Worm (Caenorhabditis elegans) whole organism, early embryonic: Measurements from ENCODE around the gene nspc-13.

Source experiments
- B0310.2 ChIP-seq: sonication (generic microtip); optimal IDR thresholded peaks from 2 replicates; lab custom pipeline; 2016; ENCODE audit warnings: mild to moderate bottlenecking, missing genetic modification characterization, missing compliant biosample characterization
- F13C5.2 ChIP-seq: sonication (generic microtip); optimal IDR thresholded peaks from 2 replicates; lab custom pipeline; 2017; ENCODE audit warnings: mild to moderate bottlenecking, missing genetic modification characterization, inconsistent platforms, missing compliant biosample characterization
- aly-1 ChIP-seq: sonication (generic microtip); optimal IDR thresholded peaks from 2 replicates; lab custom pipeline; 2016; ENCODE audit warnings: missing genetic modification characterization, missing compliant biosample characterization
- ama-1 ChIP-seq: fragments of 150-350 bp; optimal IDR thresholded peaks from 2 replicates; lab custom pipeline; 2014
- ceh-13 ChIP-seq: fragments of 200-800 bp; sonication (Bioruptor generic); optimal IDR thresholded peaks from 2 replicates; lab custom pipeline; 2018; ENCODE audit warnings: mild to moderate bottlenecking, missing genetic modification characterization, missing compliant biosample characterization
- ceh-36 ChIP-seq: sonication (generic microtip); optimal IDR thresholded peaks from 2 replicates; lab custom pipeline; 2016; ENCODE audit warnings: missing genetic modification characterization, inconsistent platforms, missing compliant biosample characterization
- ets-7 ChIP-seq: sonication (generic microtip); optimal IDR thresholded peaks from 2 replicates; lab custom pipeline; 2016; ENCODE audit warnings: missing genotype, missing genetic modification characterization, missing compliant biosample characterization
- flt-1 ChIP-seq: fragments of 200-800 bp; sonication (Bioruptor generic); IDR thresholded peaks from 2 replicates; pipeline ENCODE4 v1.3.6; 2022; ENCODE audit warnings: missing genetic modification characterization, missing compliant biosample characterization
- hmbx-1 ChIP-seq: sonication (generic microtip); optimal IDR thresholded peaks from 2 replicates; lab custom pipeline; 2016; ENCODE audit warnings: mild to moderate bottlenecking, missing genetic modification characterization, missing compliant biosample characterization
- hmg-4 ChIP-seq: fragments of 200-800 bp; sonication (Bioruptor generic); optimal IDR thresholded peaks from 2 replicates; lab custom pipeline; 2018; ENCODE audit warnings: mild to moderate bottlenecking, missing genetic modification characterization, missing compliant biosample characterization
- hnd-1 ChIP-seq: sonication (generic microtip); optimal IDR thresholded peaks from 2 replicates; lab custom pipeline; 2016; ENCODE audit warnings: missing genetic modification characterization, missing compliant biosample characterization
- pes-1 ChIP-seq: fragments of 200-800 bp; sonication (Bioruptor generic); IDR thresholded peaks from 2 replicates; pipeline ENCODE4 v1.3.6; 2022; ENCODE audit warnings: missing genetic modification reagents, missing genetic modification characterization, missing compliant biosample characterization
- scrt-1 ChIP-seq: fragments of 200-800 bp; sonication (Bioruptor generic); IDR thresholded peaks from 2 replicates; pipeline ENCODE4 v1.3.6; 2022; ENCODE audit warnings: missing genetic modification characterization, missing compliant biosample characterization
- sea-1 ChIP-seq: fragments of 200-800 bp; sonication (Bioruptor generic); conservative IDR thresholded peaks from 2 replicates; pipeline ENCODE4 v1.3.6; 2022; ENCODE audit warnings: missing genetic modification characterization, missing compliant biosample characterization
- tbx-11 ChIP-seq: fragments of 200-800 bp; sonication (Bioruptor generic); IDR thresholded peaks from 2 replicates; pipeline ENCODE4 v1.3.6; 2022; ENCODE audit warnings: missing genetic modification characterization, missing compliant biosample characterization
- tbx-37 ChIP-seq: fragments of 200-800 bp; sonication (Bioruptor generic); conservative IDR thresholded peaks from 2 replicates; pipeline ENCODE4 v1.3.6; 2022; ENCODE audit warnings: missing genetic modification reagents, missing genetic modification characterization, missing compliant biosample characterization
- tra-4 ChIP-seq: sonication (generic microtip); optimal IDR thresholded peaks from 2 replicates; lab custom pipeline; 2017; ENCODE audit warnings: missing genetic modification characterization, missing compliant biosample characterization

nspc-13 gene

ce11 chrX:12406037-12406436 is 48.8 kb downstream of the nspc-13 start:
- TF ChIP-seq hmg-4: no peak
- TF ChIP-seq pes-1: no peak
- TF ChIP-seq tbx-37 (GFP tag; lab: Robert Waterston, UW): no peak
- no peak for TF ChIP-seq hnd-1 (tag; lab: Kevin White, UChicago)

ce11 chrX:12406592-12406991 is 49.4 kb downstream of the nspc-13 start:
- TF ChIP-seq scrt-1 (GFP tag; lab: Robert Waterston, UW) (no peak), flt-1 (GFP tag; lab: Robert Waterston, UW) (no peak), hnd-1 (tag; lab: Kevin White, UChicago) (no peak), ets-7 (tag; lab: Kevin White, UChicago) (no peak), sea-1 (GFP tag; lab: Robert Waterston, UW) (no peak), aly-1 (no peak), tbx-11 (GFP tag; lab: Robert Waterston, UW) (no peak), ama-1 (lab: Kevin White, UChicago) (no peak), hmbx-1 (tag; lab: Kevin White, UChicago) (no peak), pes-1 (no peak), F13C5.2 (no peak), B0310.2 (tag; lab: Kevin White, UChicago) (no peak), hmg-4 (no peak), ceh-36 (tag; lab: Kevin White, UChicago) (no peak), tra-4 (no peak), tbx-37 (GFP tag; lab: Robert Waterston, UW) (no peak), ceh-13 (GFP tag; lab: Kevin White, UChicago) (no peak)

DNA sequence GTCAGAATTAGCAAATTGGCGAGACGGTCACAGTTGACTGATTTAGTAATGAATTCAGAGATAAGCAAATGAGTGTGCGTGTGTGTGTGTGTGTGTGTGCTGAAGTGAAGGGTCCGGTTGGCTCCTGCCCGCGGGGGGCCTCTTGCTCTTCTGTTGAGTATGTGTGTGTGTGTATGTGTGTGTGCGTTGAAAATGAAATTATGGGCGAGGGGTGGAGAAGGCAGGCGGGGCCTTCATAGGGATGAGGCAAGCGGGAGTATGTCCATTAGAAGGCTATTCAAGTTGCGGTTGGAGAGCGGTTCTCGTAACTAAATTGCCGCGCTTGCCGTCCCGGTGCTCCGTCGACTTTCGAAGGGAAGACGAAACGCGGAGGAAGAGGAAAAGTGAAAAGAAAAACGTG is 50.1 kb downstream of the nspc-13 start:
- no peak for TF ChIP-seq tra-4
- 0 out of 2 replicates have a peak, but pooled peaks have one; percentile 15 for TF ChIP-seq scrt-1 (GFP tag; lab: Robert Waterston, UW)
- no peak for TF ChIP-seq sea-1 (GFP tag; lab: Robert Waterston, UW)
- no peak for TF ChIP-seq ceh-13 (GFP tag; lab: Kevin White, UChicago)
- no peak for TF ChIP-seq ets-7 (tag; lab: Kevin White, UChicago)
- TF ChIP-seq flt-1 (GFP tag; lab: Robert Waterston, UW): no peak
- no peak for TF ChIP-seq pes-1
- no peak for TF ChIP-seq ama-1 (lab: Kevin White, UChicago)
- TF ChIP-seq hmg-4: peak; percentile 52
- TF ChIP-seq tbx-11 (GFP tag; lab: Robert Waterston, UW): no peak
- 0 out of 2 replicates have a peak, but pooled peaks have one; percentile 12 for TF ChIP-seq tbx-37 (GFP tag; lab: Robert Waterston, UW)
- TF ChIP-seq F13C5.2: peak; percentile 0
- TF ChIP-seq B0310.2 (tag; lab: Kevin White, UChicago): no peak
- TF ChIP-seq hmbx-1 (tag; lab: Kevin White, UChicago): no peak
- peak; percentile 77 for TF ChIP-seq aly-1
- no peak for TF ChIP-seq hnd-1 (tag; lab: Kevin White, UChicago)
- no peak for TF ChIP-seq ceh-36 (tag; lab: Kevin White, UChicago)
